Fruit fly (Drosophila melanogaster) whole organism, prepupa: ENCODE data around the gene CG31910.

Experiments
- CG11294 ChIP-seq: fragments of 200-800 bp; sonication (Bioruptor generic); IDR thresholded peaks from 2 replicates; pipeline ENCODE4 v1.3.6; 2022; ENCODE audit warnings: missing biosample characterization, missing genetic modification characterization
- CG11762 ChIP-seq: fragments of 200-800 bp; sonication (Bioruptor generic); optimal IDR thresholded peaks from 3 replicates; lab custom pipeline; 2016; ENCODE audit warnings: missing biosample characterization, missing genetic modification characterization; ENCODE audit not compliant: insufficient read depth
- CG1621 ChIP-seq: fragments of 200-800 bp; sonication (Bioruptor generic); optimal IDR thresholded peaks from 3 replicates; lab custom pipeline; 2018; ENCODE audit warnings: missing biosample characterization, mild to moderate bottlenecking, missing genetic modification characterization
- CG16779 ChIP-seq: fragments of 200-800 bp; sonication (Bioruptor generic); optimal IDR thresholded peaks from 3 replicates; lab custom pipeline; 2017; ENCODE audit warnings: missing biosample characterization, mild to moderate bottlenecking, missing genetic modification characterization
- CG3032 ChIP-seq: fragments of 200-800 bp; optimal IDR thresholded peaks from 2 replicates; lab custom pipeline; 2019; ENCODE audit warnings: missing biosample characterization, mild to moderate bottlenecking, missing genetic modification characterization, moderate library complexity
- CG31627 ChIP-seq: fragments of 200-800 bp; sonication (Bioruptor generic); optimal IDR thresholded peaks from 3 replicates; lab custom pipeline; 2016; ENCODE audit warnings: missing biosample characterization, missing genetic modification characterization
- CG34406 ChIP-seq: fragments of 200-800 bp; sonication (Bioruptor generic); optimal IDR thresholded peaks from 3 replicates; lab custom pipeline; 2016; ENCODE audit warnings: missing biosample characterization, missing genetic modification characterization
- CG3919 ChIP-seq: fragments of 200-800 bp; sonication (Bioruptor generic); optimal IDR thresholded peaks from 3 replicates; lab custom pipeline; 2016; ENCODE audit warnings: missing biosample characterization, missing genetic modification characterization
- CG4318 ChIP-seq: fragments of 200-800 bp; sonication (Bioruptor generic); optimal IDR thresholded peaks from 3 replicates; lab custom pipeline; 2017; ENCODE audit warnings: missing biosample characterization, mild to moderate bottlenecking, missing genetic modification characterization
- CG6163 ChIP-seq: fragments of 200-800 bp; sonication (Bioruptor generic); IDR thresholded peaks from 3 replicates; pipeline ENCODE4 v1.3.6; 2022; ENCODE audit warnings: missing biosample characterization, missing genetic modification characterization
- CG6808 ChIP-seq: fragments of 200-800 bp; sonication (Bioruptor generic); optimal IDR thresholded peaks from 3 replicates; lab custom pipeline; 2017; ENCODE audit warnings: missing biosample characterization, missing genetic modification characterization, mild to moderate bottlenecking, moderate library complexity, missing genetic modification reagents
- CG6854 ChIP-seq: fragments of 200-800 bp; sonication (Bioruptor generic); optimal IDR thresholded peaks from 2 replicates; lab custom pipeline; 2017; ENCODE audit warnings: missing biosample characterization, mild to moderate bottlenecking, missing genetic modification characterization
- CG7368 ChIP-seq: fragments of 200-800 bp; sonication (Bioruptor generic); optimal IDR thresholded peaks from 3 replicates; lab custom pipeline; 2016; ENCODE audit warnings: missing biosample characterization, missing genetic modification characterization
- CG8119 ChIP-seq: fragments of 200-800 bp; sonication (Bioruptor generic); IDR thresholded peaks from 3 replicates; pipeline ENCODE4 v1.3.6; 2022; ENCODE audit warnings: missing biosample characterization, missing genetic modification characterization
- CG8319 ChIP-seq: fragments of 200-800 bp; sonication (Bioruptor generic); optimal IDR thresholded peaks from 3 replicates; lab custom pipeline; 2016; ENCODE audit warnings: missing biosample characterization, missing genetic modification characterization
- CG8632 ChIP-seq: fragments of 200-800 bp; sonication (Bioruptor generic); optimal IDR thresholded peaks from 3 replicates; lab custom pipeline; 2016; ENCODE audit warnings: missing biosample characterization, missing genetic modification characterization
- CG9139 ChIP-seq: fragments of 200-800 bp; sonication (Bioruptor generic); optimal IDR thresholded peaks from 3 replicates; lab custom pipeline; 2017; ENCODE audit warnings: missing biosample characterization, mild to moderate bottlenecking, missing genetic modification characterization
- Eip78C ChIP-seq: fragments of 200-800 bp; sonication (Bioruptor generic); peaks from one replicate; lab custom pipeline; 2016; ENCODE audit warnings: missing biosample characterization, missing genetic modification characterization
- Eip93F ChIP-seq: fragments of 200-800 bp; sonication (Bioruptor generic); optimal IDR thresholded peaks from 2 replicates; lab custom pipeline; 2016; ENCODE audit warnings: missing biosample characterization, mild to moderate bottlenecking, missing genetic modification characterization
- Ets96B ChIP-seq: fragments of 200-800 bp; optimal IDR thresholded peaks from 2 replicates; lab custom pipeline; 2019; ENCODE audit warnings: missing biosample characterization, mild to moderate bottlenecking, missing genetic modification characterization, moderate library complexity
- Hr38 ChIP-seq: sonication (Bioruptor generic); optimal IDR thresholded peaks from 2 replicates; lab custom pipeline; 2016; ENCODE audit warnings: missing biosample characterization, missing genetic modification characterization
- Hr4 ChIP-seq: fragments of 200-800 bp; sonication (Bioruptor generic); optimal IDR thresholded peaks from 3 replicates; lab custom pipeline; 2016; ENCODE audit warnings: missing biosample characterization, missing genetic modification characterization
- Met ChIP-seq: fragments of 200-800 bp; sonication (Bioruptor generic); optimal IDR thresholded peaks from 3 replicates; lab custom pipeline; 2016; ENCODE audit warnings: missing biosample characterization, missing genetic modification characterization
- Smox ChIP-seq: fragments of 200-800 bp; sonication (Bioruptor generic); optimal IDR thresholded peaks from 3 replicates; lab custom pipeline; 2016; ENCODE audit warnings: missing biosample characterization, missing genetic modification characterization
- cyc ChIP-seq: fragments of 200-800 bp; sonication (Bioruptor generic); optimal IDR thresholded peaks from 3 replicates; lab custom pipeline; 2016; ENCODE audit warnings: missing biosample characterization, missing genetic modification characterization
- dsx ChIP-seq: fragments of 200-800 bp; optimal IDR thresholded peaks from 3 replicates; lab custom pipeline; 2019; ENCODE audit warnings: missing biosample characterization, mild to moderate bottlenecking, missing genetic modification characterization, moderate library complexity; ENCODE audit not compliant: poor library complexity, severe bottlenecking
- eg ChIP-seq: fragments of 200-800 bp; sonication (Bioruptor generic); IDR thresholded peaks from 3 replicates; pipeline ENCODE4 v1.3.6; 2022; ENCODE audit warnings: missing biosample characterization, missing genetic modification characterization
- fd85E ChIP-seq: fragments of 200-800 bp; sonication (Bioruptor generic); optimal IDR thresholded peaks from 3 replicates; lab custom pipeline; 2016; ENCODE audit warnings: missing biosample characterization, missing genetic modification characterization
- fkh ChIP-seq: fragments of 200-800 bp; sonication (Bioruptor generic); optimal IDR thresholded peaks from 3 replicates; lab custom pipeline; 2017; ENCODE audit warnings: missing biosample characterization, mild to moderate bottlenecking, missing genetic modification characterization, moderate library complexity
- lz ChIP-seq: fragments of 200-800 bp; sonication (Bioruptor generic); optimal IDR thresholded peaks from 3 replicates; lab custom pipeline; 2016; ENCODE audit warnings: missing biosample characterization, missing genetic modification characterization
- pdm3 ChIP-seq: fragments of 200-800 bp; sonication (Bioruptor generic); optimal IDR thresholded peaks from 3 replicates; lab custom pipeline; 2016; ENCODE audit warnings: missing biosample characterization, missing genetic modification characterization
- salr ChIP-seq, 2 experiments: fragments of 200-800 bp; sonication (Bioruptor generic); optimal IDR thresholded peaks; 3 replicates each; lab custom pipeline; 2016 to 2018; ENCODE audit warnings: missing biosample characterization in 2 of 2, missing genetic modification characterization in 2 of 2, mild to moderate bottlenecking in 1 of 2
- spab ChIP-seq: fragments of 200-800 bp; sonication (Bioruptor generic); optimal IDR thresholded peaks from 2 replicates; lab custom pipeline; 2017; ENCODE audit warnings: missing biosample characterization, mild to moderate bottlenecking, missing genetic modification characterization, missing genetic modification reagents
- ss ChIP-seq, 2 experiments: fragments of 200-800 bp; sonication (Bioruptor generic); optimal IDR thresholded peaks; 2 replicates in 1 of 2; 3 replicates in 1 of 2; lab custom pipeline; 2017 to 2018; ENCODE audit warnings: mild to moderate bottlenecking in 2 of 2, missing biosample characterization in 2 of 2, missing genetic modification characterization in 2 of 2, moderate library complexity in 1 of 2
- svp ChIP-seq: fragments of 200-800 bp; sonication (Bioruptor generic); peaks from one replicate; lab custom pipeline; 2016; ENCODE audit warnings: missing biosample characterization, missing genetic modification characterization
- topi ChIP-seq: fragments of 200-800 bp; sonication (Bioruptor generic); optimal IDR thresholded peaks from 3 replicates; lab custom pipeline; 2016; ENCODE audit warnings: missing biosample characterization, missing genetic modification characterization

The CG31910 gene

dm6 chr2L:6794956-6795522 is 49.6 kb upstream of the CG31910 start (continued):
- no peak for TF ChIP-seq CG16779 (tag; lab: Kevin White, UChicago)
- TF ChIP-seq Eip93F (GFP tag; lab: Kevin White, UChicago) = no peak
- TF ChIP-seq CG8319 = no peak
- TF ChIP-seq CG1621 (tag; lab: Kevin White, UChicago) = no peak
- no peak for TF ChIP-seq CG4318 (GFP tag; lab: Kevin White, UChicago)
- no peak for TF ChIP-seq spab (GFP tag; lab: Kevin White, UChicago)
- TF ChIP-seq dsx (GFP tag; lab: Kevin White, UChicago) = no peak
- no peak for TF ChIP-seq CG9139 (GFP tag; lab: Kevin White, UChicago)
- TF ChIP-seq lz (GFP tag; lab: Kevin White, UChicago) = no peak
- peak; percentile 5 for TF ChIP-seq Ets96B (tag; lab: Kevin White, UChicago)
- TF ChIP-seq Hr4 (GFP tag; lab: Kevin White, UChicago) = peak; percentile 13
- no peak for TF ChIP-seq fkh (GFP tag; lab: Kevin White, UChicago)

- no peak for TF ChIP-seq Hr38
- TF ChIP-seq CG11294 (GFP tag; lab: Robert Waterston, UW) = no peak
- TF ChIP-seq CG6854 = peak; percentile 12
- 0 out of 3 replicates have a peak, but pooled peaks have one; percentile 7 for TF ChIP-seq eg (GFP tag; lab: Robert Waterston, UW)
- TF ChIP-seq cyc (GFP tag; lab: Kevin White, UChicago) = no peak
- TF ChIP-seq CG11762 (GFP tag; lab: Kevin White, UChicago) = no peak
- TF ChIP-seq topi = no peak
- TF ChIP-seq fkh (GFP tag; lab: Kevin White, UChicago) = peak; percentile 49
- TF ChIP-seq CG8632 (GFP tag; lab: Kevin White, UChicago) = no peak
- TF ChIP-seq CG3919 = no peak
Measured at dm6 chr2L:6794418-6794793, 49.0 kb upstream of the CG31910 start.

dm6 chr2L:6793763-6794417 is 48.5 kb upstream of the CG31910 start:
- TF ChIP-seq CG6163 (GFP tag; lab: Robert Waterston, UW) (no peak), CG8119 (GFP tag; lab: Robert Waterston, UW) (no peak), svp (peak; percentile 46), CG1621 (tag; lab: Kevin White, UChicago) (peak; percentile 4), dsx (GFP tag; lab: Kevin White, UChicago) (peak; percentile 23), Met (GFP tag; lab: Kevin White, UChicago) (no peak), eg (GFP tag; lab: Robert Waterston, UW) (0 out of 3 replicates have a peak, but pooled peaks have one; percentile 24), CG6808 (GFP tag; lab: Kevin White, UChicago) (peak; percentile 3), fd85E (GFP tag; lab: Kevin White, UChicago) (no peak), CG7368 (GFP tag; lab: Kevin White, UChicago) (peak; percentile 6), CG11762 (GFP tag; lab: Kevin White, UChicago) (no peak), ss (GFP tag; optimal IDR thresholded peaks at IDR 0.05; lab: Kevin White, UChicago) (no peak)

- TF ChIP-seq Smox (no peak), eg (GFP tag; lab: Robert Waterston, UW) (peak; percentile 17; the same call in 1 of the 3 replicates), CG7368 (GFP tag; lab: Kevin White, UChicago) (no peak), dsx (GFP tag; lab: Kevin White, UChicago) (peak; percentile 25), Eip78C (GFP tag; lab: Kevin White, UChicago) (peak; percentile 5), salr (GFP tag; optimal IDR thresholded peaks at IDR 0.05; lab: Kevin White, UChicago) (no peak), Eip93F (GFP tag; lab: Kevin White, UChicago) (no peak), svp (peak; percentile 28), CG34406 (GFP tag; lab: Kevin White, UChicago) (no peak), pdm3 (GFP tag; lab: Kevin White, UChicago) (no peak), CG3032 (tag; lab: Kevin White, UChicago) (no peak), CG1621 (tag; lab: Kevin White, UChicago) (peak; percentile 72), CG6854 (no peak), CG6163 (GFP tag; lab: Robert Waterston, UW) (0 out of 3 replicates have a peak, but pooled peaks have one; percentile 14), fkh (GFP tag; lab: Kevin White, UChicago) (peak; percentile 55), CG31627 (GFP tag; lab: Kevin White, UChicago) (no peak)
Measured at dm6 chr2L:6791845-6792443, 46.5 kb upstream of the CG31910 start.
